Fruit fly (Drosophila melanogaster) whole organism, wandering third instar larva: ENCODE results near the gene Edg91.
A peak's percentile ranks its signal among the peaks of the same experiment; 100 is the strongest.

Source experiments
- Abd-B ChIP-seq: fragments of >200 bp; optimal IDR thresholded peaks from 2 replicates; lab custom pipeline; 2017; ENCODE audit warnings: missing biosample characterization, missing genetic modification characterization
- CG32264 ChIP-seq: fragments of 200-800 bp; sonication (Bioruptor generic); optimal IDR thresholded peaks from 2 replicates; lab custom pipeline; 2016; ENCODE audit warnings: missing biosample characterization, missing genetic modification characterization
- CG9705 ChIP-seq: fragments of 200-800 bp; sonication (Bioruptor generic); optimal IDR thresholded peaks from 2 replicates; lab custom pipeline; 2018; ENCODE audit warnings: missing biosample characterization, mild to moderate bottlenecking, missing genetic modification characterization
- CrebA ChIP-seq: fragments of 200-800 bp; sonication (Bioruptor generic); optimal IDR thresholded peaks from 2 replicates; lab custom pipeline; 2016; ENCODE audit warnings: missing biosample characterization, mild to moderate bottlenecking, missing genetic modification characterization, borderline replicate concordance
- Dfd ChIP-seq: fragments of >200 bp; optimal IDR thresholded peaks from 2 replicates; lab custom pipeline; 2017; ENCODE audit warnings: missing biosample characterization, missing genetic modification characterization
- Dif ChIP-seq: fragments of 200-275, 200-300 bp; sonication (Bioruptor generic); optimal IDR thresholded peaks from 2 replicates; lab custom pipeline; 2018; ENCODE audit warnings: missing biosample characterization, missing genetic modification characterization; ENCODE audit not compliant: partially characterized antibody
- GATAd ChIP-seq: sonication (Bioruptor generic); optimal IDR thresholded peaks from 2 replicates; lab custom pipeline; 2016; ENCODE audit warnings: missing biosample characterization, missing genetic modification characterization
- HLH106 ChIP-seq: fragments of 200-800 bp; optimal IDR thresholded peaks from 3 replicates; lab custom pipeline; 2019; ENCODE audit warnings: missing biosample characterization, mild to moderate bottlenecking, missing genetic modification characterization, moderate library complexity
- Hnf4 ChIP-seq: fragments of 200-800 bp; sonication (Bioruptor generic); optimal IDR thresholded peaks from 2 replicates; lab custom pipeline; 2016; ENCODE audit warnings: missing biosample characterization, mild to moderate bottlenecking, missing genetic modification characterization
- Hr78 ChIP-seq: fragments of >200 bp; optimal IDR thresholded peaks from 2 replicates; lab custom pipeline; 2017; ENCODE audit warnings: missing biosample characterization, missing genetic modification characterization
- Hr83 ChIP-seq: fragments of 200-300 bp; sonication (Bioruptor generic); optimal IDR thresholded peaks from 2 replicates; lab custom pipeline; 2016; ENCODE audit warnings: missing biosample characterization, mild to moderate bottlenecking, missing genetic modification characterization, moderate library complexity; ENCODE audit not compliant: poor library complexity, severe bottlenecking
- Myc ChIP-seq: fragments of >200 bp; optimal IDR thresholded peaks from 2 replicates; lab custom pipeline; 2017
- OdsH ChIP-seq: fragments of 200-800 bp; sonication (Bioruptor generic); optimal IDR thresholded peaks from 2 replicates; lab custom pipeline; 2016; ENCODE audit warnings: missing biosample characterization, mild to moderate bottlenecking, missing genetic modification characterization
- Rel ChIP-seq, 2 experiments: fragments of 200-800 bp; sonication (Bioruptor generic) in 1 of 2; optimal IDR thresholded peaks; 2 replicates in 1 of 2; 3 replicates in 1 of 2; lab custom pipeline; 2016 to 2019; ENCODE audit warnings: mild to moderate bottlenecking in 2 of 2, missing biosample characterization in 2 of 2, missing genetic modification characterization in 2 of 2, moderate library complexity in 1 of 2
- Sp1 ChIP-seq: fragments of 200-800 bp; sonication (Bioruptor generic); optimal IDR thresholded peaks from 3 replicates; lab custom pipeline; 2019; ENCODE audit warnings: missing biosample characterization, mild to moderate bottlenecking, missing genetic modification characterization, moderate library complexity
- Vsx2 ChIP-seq: fragments of 200-300, 225-300 bp; sonication (Bioruptor generic); optimal IDR thresholded peaks from 2 replicates; lab custom pipeline; 2018; ENCODE audit warnings: missing biosample characterization, missing genetic modification characterization; ENCODE audit not compliant: partially characterized antibody
- br ChIP-seq: fragments of 200-800 bp; sonication (Bioruptor generic); optimal IDR thresholded peaks from 2 replicates; lab custom pipeline; 2016; ENCODE audit warnings: missing biosample characterization, missing genetic modification characterization
- dl ChIP-seq, 2 experiments: fragments of 175-275, 200-275 bp in 1 of 2; fragments of 200-275 bp in 1 of 2; sonication (Bioruptor generic); optimal IDR thresholded peaks; lab custom pipeline; 2018; ENCODE audit warnings: mild to moderate bottlenecking in 2 of 2, missing biosample characterization in 2 of 2, missing genetic modification characterization in 2 of 2, moderate library complexity in 2 of 2; ENCODE audit not compliant: partially characterized antibody in 2 of 2, insufficient read depth in 1 of 2
- dmrt93B ChIP-seq: fragments of 200-800 bp; sonication (Bioruptor generic); optimal IDR thresholded peaks from 2 replicates; lab custom pipeline; 2018; ENCODE audit warnings: missing biosample characterization, mild to moderate bottlenecking, missing genetic modification characterization
- ey ChIP-seq: fragments of 200-800 bp; sonication (Bioruptor generic); optimal IDR thresholded peaks from 2 replicates; lab custom pipeline; 2016; ENCODE audit warnings: missing biosample characterization, missing genetic modification characterization
- foxo ChIP-seq, 2 experiments: fragments of 200-800 bp; sonication (Bioruptor generic); optimal IDR thresholded peaks; 2 replicates in 1 of 2; 3 replicates in 1 of 2; lab custom pipeline; 2016 to 2017; ENCODE audit warnings: missing biosample characterization in 2 of 2, missing genetic modification characterization in 2 of 2
- fru ChIP-seq: fragments of 200-800 bp; sonication (Bioruptor generic); optimal IDR thresholded peaks from 3 replicates; lab custom pipeline; 2016; ENCODE audit warnings: missing biosample characterization, mild to moderate bottlenecking, missing genetic modification characterization
- h ChIP-seq: fragments of 200-800 bp; sonication (Bioruptor generic); optimal IDR thresholded peaks from 3 replicates; lab custom pipeline; 2016; ENCODE audit warnings: missing biosample characterization, mild to moderate bottlenecking, missing genetic modification characterization
- jim ChIP-seq: fragments of 175-275, 200-325 bp; sonication (Bioruptor generic); optimal IDR thresholded peaks from 2 replicates; lab custom pipeline; 2016; ENCODE audit warnings: missing biosample characterization, mild to moderate bottlenecking, missing genetic modification characterization
- lola ChIP-seq: fragments of >200 bp; optimal IDR thresholded peaks from 2 replicates; lab custom pipeline; 2017; ENCODE audit warnings: missing biosample characterization, missing genetic modification characterization
- pan ChIP-seq: fragments of >200 bp; optimal IDR thresholded peaks from 2 replicates; lab custom pipeline; 2017
- rgr ChIP-seq: fragments of 200-800 bp; sonication (Bioruptor generic); optimal IDR thresholded peaks from 3 replicates; lab custom pipeline; 2016; ENCODE audit warnings: missing biosample characterization, mild to moderate bottlenecking, missing genetic modification characterization
- sage ChIP-seq: fragments of 200-800 bp; sonication (Bioruptor generic); optimal IDR thresholded peaks from 2 replicates; lab custom pipeline; 2016; ENCODE audit warnings: missing biosample characterization, mild to moderate bottlenecking, missing genetic modification characterization
- tai ChIP-seq: sonication (Bioruptor generic); optimal IDR thresholded peaks from 2 replicates; lab custom pipeline; 2016; ENCODE audit warnings: missing biosample characterization, missing genetic modification characterization
- usp ChIP-seq: fragments of >200 bp; optimal IDR thresholded peaks from 2 replicates; lab custom pipeline; 2017; ENCODE audit warnings: missing biosample characterization, missing genetic modification characterization
- woc ChIP-seq: sonication (Bioruptor generic); optimal IDR thresholded peaks from 2 replicates; lab custom pipeline; 2016; ENCODE audit warnings: missing biosample characterization, mild to moderate bottlenecking, missing genetic modification characterization

Gene Edg91

dm6 chr3R:17611411-17611810 lies at the start of gene Edg91:
Gene Edg91 (minus strand): TSS chr3R:17611511.
- TF ChIP-seq usp (no peak), Myc (lab: Kevin White, UChicago) (no peak), Dif (GFP tag; lab: Kevin White, UChicago) (no peak), lola (GFP tag; lab: Kevin White, UChicago) (no peak), tai (GFP tag; lab: Kevin White, UChicago) (no peak), Sp1 (no peak), CG9705 (GFP tag; lab: Kevin White, UChicago) (no peak), dl (GFP tag; optimal IDR thresholded peaks at IDR 0.05; lab: Kevin White, UChicago; ENCODE audit: insufficient read depth in 1 of 2, partially characterized antibody in 2 of 2) (no peak)

dm6 chr3R:17656923-17657322 lies 45.6 kb upstream of the Edg91 start:
- TF ChIP-seq pan (lab: Kevin White, UChicago): no peak
- TF ChIP-seq GATAd (GFP tag; lab: Kevin White, UChicago): no peak

- no peak for TF ChIP-seq CG32264
- TF ChIP-seq Myc (lab: Kevin White, UChicago): no peak
- no peak for TF ChIP-seq Sp1
- no peak for TF ChIP-seq HLH106
- no peak for TF ChIP-seq CG9705 (GFP tag; lab: Kevin White, UChicago)
- TF ChIP-seq Dfd (GFP tag; lab: Kevin White, UChicago): no peak
Observed at dm6 chr3R:17655040-17655439, 43.7 kb upstream of the Edg91 start.

DNA sequence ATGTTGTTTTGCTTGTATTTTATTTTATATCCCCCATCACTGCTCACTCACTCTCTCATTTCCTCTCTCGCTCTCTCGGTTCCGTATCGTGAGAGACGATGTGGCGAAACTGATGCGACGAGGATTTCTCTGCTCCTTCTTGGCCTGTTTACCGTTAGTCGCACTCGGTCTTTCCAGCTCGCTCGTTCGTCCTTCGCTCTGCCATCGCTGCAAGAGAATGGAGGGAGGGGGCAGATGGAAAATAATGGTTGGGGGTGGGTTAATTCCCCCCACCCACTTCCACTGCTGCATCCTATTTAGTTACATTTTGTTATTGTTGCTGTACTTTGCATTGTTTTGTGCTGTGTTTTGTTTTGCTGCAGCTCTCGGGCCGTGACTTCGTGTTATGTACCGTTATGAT lies 42.6 kb upstream of the Edg91 start:
- TF ChIP-seq pan (lab: Kevin White, UChicago): no peak
- TF ChIP-seq Rel (GFP tag; optimal IDR thresholded peaks at IDR 0.05; lab: Kevin White, UChicago): no peak
- no peak for TF ChIP-seq Rel (tag; optimal IDR thresholded peaks at IDR 0.05; lab: Kevin White, UChicago)
- no peak for TF ChIP-seq sage (GFP tag; lab: Kevin White, UChicago)
- TF ChIP-seq dmrt93B: no peak
- no peak for TF ChIP-seq OdsH
- TF ChIP-seq CG32264: no peak
- TF ChIP-seq Hr83: no peak
- no peak for TF ChIP-seq Dfd (GFP tag; lab: Kevin White, UChicago)
- TF ChIP-seq jim (GFP tag; lab: Kevin White, UChicago): no peak
- no peak for TF ChIP-seq dl (GFP tag; optimal IDR thresholded peaks at IDR 0.05; lab: Kevin White, UChicago; ENCODE audit: insufficient read depth in 1 of 2, partially characterized antibody in 2 of 2)
- TF ChIP-seq GATAd (GFP tag; lab: Kevin White, UChicago): no peak
- TF ChIP-seq h (GFP tag; lab: Kevin White, UChicago): no peak

dm6 chr3R:17647444-17647843 lies 36.1 kb upstream of the Edg91 start, which contains the start of gene CG14322:
Gene CG14322 (plus strand): TSS chr3R:17647679.
- TF ChIP-seq Hnf4 (GFP tag; lab: Kevin White, UChicago) (peak; percentile 29), CrebA (GFP tag; lab: Kevin White, UChicago) (no peak), woc (GFP tag; lab: Kevin White, UChicago) (peak; percentile 13), tai (GFP tag; lab: Kevin White, UChicago) (peak; percentile 23), Vsx2 (peak; percentile 4), foxo (GFP tag; optimal IDR thresholded peaks at IDR 0.05; lab: Kevin White, UChicago) (peak in 1 of 2 experiments; percentile 38), rgr (GFP tag; lab: Kevin White, UChicago) (no peak), Hr83 (peak; percentile 5), usp (no peak)
- TF ChIP-seq, all 38 proteins: peak for 6

dm6 chr3R:17646102-17647050 lies 35.1 kb upstream of the Edg91 start:
- TF ChIP-seq Hr78 (GFP tag; lab: Kevin White, UChicago): no peak
- peak; percentile 30 for TF ChIP-seq CrebA (GFP tag; lab: Kevin White, UChicago)
- TF ChIP-seq HLH106: peak; percentile 6
- no peak for TF ChIP-seq tai (GFP tag; lab: Kevin White, UChicago)
- no peak for TF ChIP-seq Sp1
- no peak for TF ChIP-seq Abd-B
- no peak for TF ChIP-seq br (GFP tag; lab: Kevin White, UChicago)
- peak; percentile 52 for TF ChIP-seq woc (GFP tag; lab: Kevin White, UChicago)
- no peak for TF ChIP-seq dmrt93B
- no peak for TF ChIP-seq h (GFP tag; lab: Kevin White, UChicago)
- no peak for TF ChIP-seq Dif (GFP tag; lab: Kevin White, UChicago)
- TF ChIP-seq ey (GFP tag; lab: Kevin White, UChicago): peak; percentile 4
- no peak for TF ChIP-seq OdsH
- no peak for TF ChIP-seq jim (GFP tag; lab: Kevin White, UChicago)
- TF ChIP-seq Dfd (GFP tag; lab: Kevin White, UChicago): no peak
- peak; percentile 12 for TF ChIP-seq Myc (lab: Kevin White, UChicago)
- no peak for TF ChIP-seq GATAd (GFP tag; lab: Kevin White, UChicago)
- TF ChIP-seq CG32264: no peak
- TF ChIP-seq usp: no peak
- TF ChIP-seq fru: no peak
